Fruit fly (Drosophila melanogaster) whole organism, embryonic: ENCODE results near the gene ETHR.

Experiments
- CG10979 ChIP-seq: fragments of 200-800 bp; sonication (Bioruptor generic); optimal IDR thresholded peaks from 2 replicates; lab custom pipeline; 2018; ENCODE audit warnings: missing biosample characterization, mild to moderate bottlenecking, missing genetic modification characterization, moderate library complexity
- CG1233 ChIP-seq: fragments of 200-800 bp; sonication (Bioruptor generic); optimal IDR thresholded peaks from 4 replicates; lab custom pipeline; 2018; ENCODE audit warnings: missing biosample characterization, mild to moderate bottlenecking, missing genetic modification characterization
- CG13287 ChIP-seq: fragments of 200-800 bp; sonication (Bioruptor generic); IDR thresholded peaks from 2 replicates; pipeline ENCODE4 v1.3.6; 2022; ENCODE audit warnings: missing biosample characterization, missing genetic modification characterization; ENCODE audit not compliant: partially characterized antibody
- CG1603 ChIP-seq: fragments of 200-800 bp; sonication (Bioruptor generic); optimal IDR thresholded peaks from 2 replicates; lab custom pipeline; 2019; ENCODE audit warnings: missing biosample characterization, mild to moderate bottlenecking, missing genetic modification characterization, moderate library complexity
- CG18476 ChIP-seq: fragments of 200-800 bp; sonication (Bioruptor generic); optimal IDR thresholded peaks from 2 replicates; lab custom pipeline; 2016; ENCODE audit warnings: missing biosample characterization, mild to moderate bottlenecking, missing genetic modification characterization
- CG2199 ChIP-seq: fragments of 200-800 bp; sonication (Bioruptor generic); IDR thresholded peaks from 3 replicates; pipeline ENCODE4 v1.3.6; 2022; ENCODE audit warnings: missing biosample characterization, missing genetic modification characterization
- CG31365 ChIP-seq: fragments of 200-800 bp; sonication (Bioruptor generic); optimal IDR thresholded peaks from 2 replicates; lab custom pipeline; 2018; ENCODE audit warnings: missing biosample characterization, mild to moderate bottlenecking, missing genetic modification characterization
- CG3163 ChIP-seq: fragments of 200-800 bp; sonication (Bioruptor generic); optimal IDR thresholded peaks from 3 replicates; lab custom pipeline; 2016; ENCODE audit warnings: missing biosample characterization, missing genetic modification characterization
- CG3995 ChIP-seq: fragments of 200-800 bp; sonication (Bioruptor generic); optimal IDR thresholded peaks from 3 replicates; lab custom pipeline; 2016; ENCODE audit warnings: missing biosample characterization, missing genetic modification characterization
- CG4360 ChIP-seq: fragments of 200-800 bp; sonication (Bioruptor generic); IDR thresholded peaks from 2 replicates; pipeline ENCODE4 v1.3.6; 2022; ENCODE audit warnings: missing biosample characterization, missing genetic modification characterization
- CG4617 ChIP-seq: fragments of 200-800 bp; sonication (Bioruptor generic); optimal IDR thresholded peaks from 3 replicates; lab custom pipeline; 2016; ENCODE audit warnings: missing biosample characterization, missing genetic modification characterization, borderline replicate concordance
- CG6254 ChIP-seq: fragments of 200-800 bp; sonication (Bioruptor generic); optimal IDR thresholded peaks from 3 replicates; lab custom pipeline; 2017; ENCODE audit warnings: mild to moderate bottlenecking, missing biosample characterization, missing genetic modification reagents, missing genetic modification characterization
- CG7963 ChIP-seq: fragments of 200-800 bp; sonication (Bioruptor generic); IDR thresholded peaks from 3 replicates; pipeline ENCODE4 v1.3.6; 2022; ENCODE audit warnings: missing biosample characterization, missing genetic modification characterization; ENCODE audit not compliant: partially characterized antibody
- CG7987 ChIP-seq: fragments of 200-800 bp; sonication (Bioruptor generic); optimal IDR thresholded peaks from 2 replicates; lab custom pipeline; 2018; ENCODE audit warnings: missing biosample characterization, mild to moderate bottlenecking, missing genetic modification characterization, moderate library complexity
- CG8089 ChIP-seq: fragments of 200-800 bp; sonication (Bioruptor generic); optimal IDR thresholded peaks from 3 replicates; lab custom pipeline; 2016; ENCODE audit warnings: missing biosample characterization, missing genetic modification characterization
- CG8281 ChIP-seq: fragments of 200-800 bp; sonication (Bioruptor generic); optimal IDR thresholded peaks from 2 replicates; lab custom pipeline; 2018; ENCODE audit warnings: missing biosample characterization, mild to moderate bottlenecking, missing genetic modification characterization, moderate library complexity
- CG8290 ChIP-seq, 3 experiments: fragments of 200-800 bp; sonication (Bioruptor generic); optimal IDR thresholded peaks; 2 replicates each; lab custom pipeline; 2016 to 2019; ENCODE audit warnings: missing biosample characterization in 3 of 3, missing genetic modification characterization in 3 of 3, mild to moderate bottlenecking in 2 of 3, moderate library complexity in 1 of 3
- CG9437 ChIP-seq: fragments of 200-800 bp; sonication (Bioruptor generic); optimal IDR thresholded peaks from 2 replicates; lab custom pipeline; 2018; ENCODE audit warnings: missing biosample characterization, mild to moderate bottlenecking, missing genetic modification characterization
- CTCF ChIP-seq: fragments of 200-800 bp; sonication (Bioruptor generic); optimal IDR thresholded peaks from 2 replicates; lab custom pipeline; 2017; ENCODE audit warnings: missing biosample characterization, mild to moderate bottlenecking, missing genetic modification characterization, moderate library complexity
- D19A ChIP-seq: fragments of 200-800 bp; optimal IDR thresholded peaks from 3 replicates; lab custom pipeline; 2019; ENCODE audit warnings: missing biosample characterization, mild to moderate bottlenecking, missing genetic modification characterization, moderate library complexity
- Doc3 ChIP-seq: fragments of 200-800 bp; sonication (Bioruptor generic); IDR thresholded peaks from 3 replicates; pipeline ENCODE4 v1.3.6; 2022; ENCODE audit warnings: missing biosample characterization, missing genetic modification characterization; ENCODE audit not compliant: partially characterized antibody
- Dref ChIP-seq: fragments of 200-800 bp; sonication (Bioruptor generic); IDR thresholded peaks from 2 replicates; pipeline ENCODE4 v1.3.6; 2022; ENCODE audit warnings: missing biosample characterization, missing genetic modification characterization
- HLHmδ ChIP-seq: fragments of 200-800 bp; sonication (Bioruptor generic); optimal IDR thresholded peaks from 2 replicates; lab custom pipeline; 2018; ENCODE audit warnings: missing biosample characterization, mild to moderate bottlenecking, missing genetic modification characterization, moderate library complexity
- Hr78 ChIP-seq, 2 experiments: fragments of 200-800 bp in 1 of 2; fragments of >200 bp in 1 of 2; sonication (Bioruptor generic) in 1 of 2; optimal IDR thresholded peaks; 2 replicates each; lab custom pipeline; 2017 to 2019; ENCODE audit warnings: missing biosample characterization in 2 of 2, missing genetic modification characterization in 2 of 2, mild to moderate bottlenecking in 1 of 2, moderate library complexity in 1 of 2
- Hsf ChIP-seq: fragments of 200-800 bp; sonication (Bioruptor generic); optimal IDR thresholded peaks from 3 replicates; lab custom pipeline; 2016; ENCODE audit warnings: missing biosample characterization, missing genetic modification characterization
- Jarid2 ChIP-seq: fragments of 200-800 bp; sonication (Bioruptor generic); optimal IDR thresholded peaks from 3 replicates; lab custom pipeline; 2017; ENCODE audit warnings: mild to moderate bottlenecking, missing biosample characterization, missing genetic modification reagents, missing genetic modification characterization
- Neu2 ChIP-seq: fragments of 200-800 bp; sonication (Bioruptor generic); optimal IDR thresholded peaks from 3 replicates; lab custom pipeline; 2016; ENCODE audit warnings: missing biosample characterization, missing genetic modification characterization, borderline replicate concordance
- Trl ChIP-seq, 3 experiments: fragments of >200 bp in 2 of 3; fragments of 200-800 bp in 1 of 3; sonication (Bioruptor generic) in 1 of 3; optimal IDR thresholded peaks; 2 replicates in 1 of 3; 3 replicates in 2 of 3; lab custom pipeline; 2016 to 2017; ENCODE audit warnings: missing biosample characterization in 1 of 3, missing genetic modification characterization in 1 of 3
- eyg ChIP-seq: fragments of 200-800 bp; sonication (Bioruptor generic); optimal IDR thresholded peaks from 3 replicates; lab custom pipeline; 2016; ENCODE audit warnings: missing biosample characterization, missing genetic modification characterization
- gcm ChIP-seq: fragments of 200-800 bp; sonication (Bioruptor generic); optimal IDR thresholded peaks from 2 replicates; lab custom pipeline; 2019; ENCODE audit warnings: missing biosample characterization, mild to moderate bottlenecking, missing genetic modification characterization, moderate library complexity
- hb ChIP-seq: fragments of 200-800 bp; sonication (Bioruptor generic); IDR thresholded peaks from 3 replicates; pipeline ENCODE4 v1.3.6; 2022; ENCODE audit warnings: missing biosample characterization, missing genetic modification characterization; ENCODE audit not compliant: partially characterized antibody
- hkb ChIP-seq, 2 experiments: fragments of 200-800 bp in 1 of 2; fragments of >200 bp in 1 of 2; sonication (Bioruptor generic) in 1 of 2; IDR thresholded peaks in 1 of 2; optimal IDR thresholded peaks in 1 of 2; 2 replicates each; pipeline versions ENCODE4 v1.3.6 to Lab custom; 2017 to 2022; ENCODE audit warnings: missing biosample characterization in 1 of 2, missing genetic modification characterization in 1 of 2
- kah ChIP-seq: fragments of 200-800 bp; sonication (Bioruptor generic); optimal IDR thresholded peaks from 2 replicates; lab custom pipeline; 2018; ENCODE audit warnings: missing biosample characterization, mild to moderate bottlenecking, missing genetic modification characterization
- knrl ChIP-seq: fragments of 200-800 bp; sonication (Bioruptor generic); IDR thresholded peaks from 3 replicates; pipeline ENCODE4 v1.3.6; 2022; ENCODE audit warnings: missing biosample characterization, missing genetic modification characterization; ENCODE audit not compliant: partially characterized antibody
- lbe ChIP-seq: fragments of 200-800 bp; sonication (Bioruptor generic); optimal IDR thresholded peaks from 2 replicates; lab custom pipeline; 2016; ENCODE audit warnings: missing biosample characterization, mild to moderate bottlenecking, missing genetic modification characterization
- lov ChIP-seq, 2 experiments: fragments of 200-800 bp in 1 of 2; fragments of >200 bp in 1 of 2; sonication (Bioruptor generic) in 1 of 2; IDR thresholded peaks in 1 of 2; optimal IDR thresholded peaks in 1 of 2; 2 replicates in 1 of 2; 3 replicates in 1 of 2; pipeline versions ENCODE4 v1.3.6 to Lab custom; 2017 to 2022; ENCODE audit warnings: missing biosample characterization in 1 of 2, missing genetic modification characterization in 1 of 2
- mirr ChIP-seq: fragments of 200-800 bp; sonication (Bioruptor generic); optimal IDR thresholded peaks from 3 replicates; lab custom pipeline; 2018; ENCODE audit warnings: missing biosample characterization, mild to moderate bottlenecking, missing genetic modification characterization
- nau ChIP-seq: fragments of 200-800 bp; sonication (Bioruptor generic); optimal IDR thresholded peaks from 3 replicates; lab custom pipeline; 2017; ENCODE audit warnings: missing biosample characterization, mild to moderate bottlenecking, missing genetic modification characterization, missing genetic modification reagents
- nerfin-1 ChIP-seq: fragments of 200-800 bp; sonication (Bioruptor generic); optimal IDR thresholded peaks from 3 replicates; lab custom pipeline; 2019; ENCODE audit warnings: missing biosample characterization, mild to moderate bottlenecking, missing genetic modification characterization, moderate library complexity
- pho ChIP-seq: fragments of 200-800 bp; sonication (Bioruptor generic); optimal IDR thresholded peaks from 2 replicates; lab custom pipeline; 2016; ENCODE audit warnings: missing biosample characterization, missing genetic modification characterization
- ranshi ChIP-seq: fragments of 200-800 bp; sonication (Bioruptor generic); IDR thresholded peaks from 2 replicates; pipeline ENCODE4 v1.3.6; 2022; ENCODE audit warnings: missing biosample characterization, missing genetic modification characterization
- ro ChIP-seq: fragments of 200-800 bp; sonication (Bioruptor generic); IDR thresholded peaks from 2 replicates; pipeline ENCODE4 v1.3.6; 2022; ENCODE audit warnings: missing biosample characterization, missing genetic modification characterization
- sens ChIP-seq: fragments of 200-800 bp; sonication (Bioruptor generic); peaks from one replicate; lab custom pipeline; 2016; ENCODE audit warnings: missing biosample characterization, missing genetic modification characterization
- sob ChIP-seq: fragments of 200-800 bp; sonication (Bioruptor generic); IDR thresholded peaks from 2 replicates; pipeline ENCODE4 v1.3.6; 2022; ENCODE audit warnings: missing biosample characterization, missing genetic modification characterization
- wor ChIP-seq: fragments of 200-800 bp; sonication (Bioruptor generic); IDR thresholded peaks from 2 replicates; pipeline ENCODE4 v1.3.6; 2022; ENCODE audit warnings: missing biosample characterization, missing genetic modification characterization

ETHR gene

dm6 chr3R:21203135-21203534 lies 43.7 kb upstream of the ETHR start (continued):
- TF ChIP-seq CG8290 (GFP tag; optimal IDR thresholded peaks at IDR 0.05; lab: Kevin White, UChicago) (peak; percentile 49), CG8290 (tag; optimal IDR thresholded peaks at IDR 0.05; lab: Kevin White, UChicago) (peak; percentile 1 to 19), knrl (0 out of 3 replicates have a peak, but pooled peaks have one; percentile 33), gcm (GFP tag; lab: Kevin White, UChicago) (no peak), kah (GFP tag; lab: Kevin White, UChicago) (peak; percentile 57), CG2199 (peak; percentile 91), CTCF (GFP tag; lab: Kevin White, UChicago) (peak; percentile 69), CG9437 (GFP tag; lab: Kevin White, UChicago) (peak; percentile 97), CG10979 (tag; lab: Kevin White, UChicago) (peak; percentile 37), CG18476 (no peak), D19A (tag; lab: Kevin White, UChicago) (peak; percentile 65), CG6254 (no peak), sens (GFP tag; lab: Kevin White, UChicago) (peak; percentile 43), CG1233 (GFP tag; lab: Kevin White, UChicago) (no peak), nau (GFP tag; lab: Kevin White, UChicago) (no peak), CG7987 (peak; percentile 32), pho (GFP tag; lab: Kevin White, UChicago) (peak; percentile 10)
- TF ChIP-seq, all 482 proteins: peak for 27

- TF ChIP-seq wor (GFP tag; lab: Robert Waterston, UW) (no peak), CG1603 (peak; percentile 40), lbe (GFP tag; lab: Kevin White, UChicago) (no peak), Trl (optimal IDR thresholded peaks at IDR 0.05; lab: Kevin White, UChicago) (peak; percentile 36 to 82), Trl (GFP tag; optimal IDR thresholded peaks at IDR 0.05; lab: Kevin White, UChicago) (no peak), CG31365 (tag; lab: Kevin White, UChicago) (peak; percentile 82), CG4617 (GFP tag; lab: Kevin White, UChicago) (no peak), mirr (GFP tag; lab: Kevin White, UChicago) (peak; percentile 60), CG4360 (GFP tag; lab: Robert Waterston, UW) (peak; percentile 64; the same call in 1 of the 2 replicates), HLHmδ (peak; percentile 96), hkb (optimal IDR thresholded peaks at IDR 0.05; lab: Kevin White, UChicago) (no peak), hkb (GFP tag; IDR thresholded peaks at IDR 0.05; lab: Robert Waterston, UW) (peak; percentile 76), nerfin-1 (tag; lab: Kevin White, UChicago) (peak; percentile 90), D19A (tag; lab: Kevin White, UChicago) (peak; percentile 97), CG6254 (peak; percentile 64), sob (no peak; the same call in 1 of the 2 replicates), Doc3 (GFP tag; lab: Robert Waterston, UW) (no peak), CG3995 (GFP tag; lab: Kevin White, UChicago) (no peak), Hsf (GFP tag; lab: Kevin White, UChicago) (no peak), CG13287 (GFP tag; lab: Robert Waterston, UW) (no peak), lov (optimal IDR thresholded peaks at IDR 0.05; lab: Kevin White, UChicago) (no peak), lov (GFP tag; IDR thresholded peaks at IDR 0.05; lab: Robert Waterston, UW) (0 out of 3 replicates have a peak, but pooled peaks have one; percentile 72), Dref (GFP tag; lab: Robert Waterston, UW) (no peak), CG8089 (GFP tag; lab: Kevin White, UChicago) (no peak), hb (GFP tag; lab: Robert Waterston, UW) (no peak), CG7963 (GFP tag; lab: Robert Waterston, UW) (no peak), CG8281 (tag; lab: Kevin White, UChicago) (no peak), Jarid2 (GFP tag; lab: Kevin White, UChicago) (no peak), CG3163 (GFP tag; lab: Kevin White, UChicago) (peak; percentile 96), eyg (GFP tag; lab: Kevin White, UChicago) (no peak), ro (no peak), Hr78 (GFP tag; optimal IDR thresholded peaks at IDR 0.05; lab: Kevin White, UChicago) (no peak), Neu2 (GFP tag; lab: Kevin White, UChicago) (no peak), ranshi (GFP tag; lab: Robert Waterston, UW) (peak; percentile 38; the same call in 1 of the 2 replicates)
Measured at dm6 chr3R:21203660-21204499, 42.9 kb upstream of the ETHR start.
